Worm (Caenorhabditis elegans): ENCODE data around the gene F14H3.15.

- TF ChIP-seq unc-62 (GFP tag; optimal IDR thresholded peaks at IDR 0.05) (no peak), snpc-4 (GFP tag; optimal IDR thresholded peaks at IDR 0.05) (no peak), snpc-4 (tag; optimal IDR thresholded peaks at IDR 0.05) (no peak), nhr-90 (tag; optimal IDR thresholded peaks at IDR 0.05) (no peak), efl-1 (GFP tag; optimal IDR thresholded peaks at IDR 0.05) (no peak)
These were observed 30.6 kb upstream of the F14H3.15 start, which contains the start of gene F22B8.3 for ce11 chrV:16090685-16091084.
